Worm (Caenorhabditis elegans): ENCODE data around the gene F55G7.3.

DNA sequence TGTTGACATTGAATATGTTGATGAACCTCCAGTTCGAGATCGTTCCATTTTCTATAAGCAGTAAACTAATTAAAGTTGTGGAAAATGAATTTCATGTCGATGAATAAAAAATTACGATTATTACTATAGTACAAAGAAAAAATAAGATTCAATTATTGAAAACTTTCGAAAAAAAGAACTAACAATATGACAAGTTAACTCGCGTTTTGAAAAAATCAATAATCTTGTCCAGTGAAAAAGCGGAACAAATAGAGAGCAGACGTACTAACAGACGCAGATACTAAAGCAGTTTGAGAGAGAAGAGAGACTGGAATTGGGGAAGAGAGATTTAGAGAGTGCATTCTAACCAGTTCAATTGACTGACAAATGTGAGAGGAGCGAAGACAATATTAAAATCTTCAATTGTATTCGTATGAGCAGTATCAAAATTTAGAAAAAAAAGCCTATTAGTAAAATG is 32.8 kb upstream of the F55G7.3 start, which contains the start of gene set-6:
- no peak for TF ChIP-seq lir-3 (tag; optimal IDR thresholded peaks at IDR 0.05)
- no peak for TF ChIP-seq pqm-1 (tag; optimal IDR thresholded peaks at IDR 0.05)
- no peak for TF ChIP-seq R02D3.7 (tag; optimal IDR thresholded peaks at IDR 0.05)
- no peak for TF ChIP-seq pha-4 (GFP tag; IDR thresholded peaks at IDR 0.05)
- TF ChIP-seq pha-4 (tag; optimal IDR thresholded peaks at IDR 0.05), result no peak
- TF ChIP-seq ama-1 (optimal IDR thresholded peaks at IDR 0.05), result no peak
- TF ChIP-seq nhr-76 (tag; optimal IDR thresholded peaks at IDR 0.05), result no peak

Measured in whole organism, L4 larva.